Fruit fly (Drosophila melanogaster) whole organism, pupa: ENCODE results near the gene CG14958.

ENCODE experiments used
- CG12605 ChIP-seq: fragments of 200-800 bp; sonication (Bioruptor generic); IDR thresholded peaks from 2 replicates; pipeline ENCODE4 v1.3.6; 2022; ENCODE audit warnings: missing biosample characterization, missing genetic modification characterization
- CG15710 ChIP-seq: fragments of 200-800 bp; sonication (Bioruptor generic); optimal IDR thresholded peaks from 2 replicates; lab custom pipeline; 2018; ENCODE audit warnings: missing biosample characterization, mild to moderate bottlenecking, missing genetic modification characterization, moderate library complexity
- CG8301 ChIP-seq: fragments of 200-800 bp; sonication (Bioruptor generic); optimal IDR thresholded peaks from 2 replicates; lab custom pipeline; 2018; ENCODE audit warnings: missing biosample characterization, mild to moderate bottlenecking, missing genetic modification characterization
- CG9948 ChIP-seq: fragments of 200-800 bp; sonication (Bioruptor generic); optimal IDR thresholded peaks from 2 replicates; lab custom pipeline; 2018; ENCODE audit warnings: missing biosample characterization, mild to moderate bottlenecking, missing genetic modification characterization, moderate library complexity
- D1 ChIP-seq: fragments of 200-800 bp; sonication (Bioruptor generic); optimal IDR thresholded peaks from 2 replicates; lab custom pipeline; 2018; ENCODE audit warnings: missing biosample characterization, mild to moderate bottlenecking, missing genetic modification characterization, moderate library complexity
- EcR ChIP-seq: fragments of 200-800 bp; sonication (Bioruptor generic); optimal IDR thresholded peaks from 3 replicates; lab custom pipeline; 2019; ENCODE audit warnings: missing biosample characterization, missing genetic modification characterization, mild to moderate bottlenecking, moderate library complexity, missing genetic modification reagents
- Pif1A ChIP-seq: fragments of 200-800 bp; sonication (Bioruptor generic); optimal IDR thresholded peaks from 3 replicates; lab custom pipeline; 2016; ENCODE audit warnings: missing biosample characterization, missing genetic modification characterization
- Pif1B ChIP-seq: fragments of 200-800 bp; sonication (Bioruptor generic); optimal IDR thresholded peaks from 3 replicates; lab custom pipeline; 2016; ENCODE audit warnings: missing biosample characterization, missing genetic modification characterization
- gl ChIP-seq: fragments of 200-800 bp; sonication (Bioruptor generic); optimal IDR thresholded peaks from 2 replicates; lab custom pipeline; 2018; ENCODE audit warnings: missing biosample characterization, mild to moderate bottlenecking, missing genetic modification characterization

- TF ChIP-seq CG8301 (tag; lab: Kevin White, UChicago) (no peak), Pif1B (GFP tag; lab: Kevin White, UChicago) (no peak), Pif1A (no peak), gl (no peak), EcR (GFP tag; lab: Kevin White, UChicago) (no peak), CG12605 (GFP tag; lab: Robert Waterston, UW) (no peak), D1 (tag; lab: Kevin White, UChicago) (no peak), CG9948 (tag; lab: Kevin White, UChicago) (no peak), CG15710 (no peak)
Observed at dm6 chr3L:3141411-3141810, 48.4 kb upstream of the CG14958 start.
